Worm (Caenorhabditis elegans): ENCODE data around the gene C14C10.5.

DNA sequence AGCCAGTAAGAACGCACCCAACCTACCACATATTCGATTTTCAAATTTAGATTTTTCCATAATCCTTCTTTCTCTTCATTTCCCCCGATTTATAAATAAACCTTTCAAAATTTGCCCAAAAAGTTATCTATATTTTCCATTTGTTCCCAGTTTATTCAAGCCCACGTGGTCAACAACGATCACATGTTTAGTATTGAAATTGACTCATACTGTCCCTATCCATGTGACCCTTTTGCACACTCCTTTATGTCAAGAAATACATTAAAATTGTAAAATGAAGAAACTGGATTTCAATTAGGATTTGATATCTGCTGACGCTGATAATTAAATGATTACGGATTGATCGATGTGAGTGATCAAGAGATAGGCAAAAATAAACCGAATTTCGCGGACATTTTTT lies 35.2 kb downstream of the C14C10.5 start:
- no peak for TF ChIP-seq ets-7 (tag; optimal IDR thresholded peaks at IDR 0.05)
- no peak for TF ChIP-seq tra-4 (tag; optimal IDR thresholded peaks at IDR 0.05)
- TF ChIP-seq scrt-1 (GFP tag; IDR thresholded peaks at IDR 0.05) = no peak
- no peak for TF ChIP-seq F13C5.2 (tag; optimal IDR thresholded peaks at IDR 0.05)
- TF ChIP-seq ama-1 (optimal IDR thresholded peaks at IDR 0.05) = no peak
- TF ChIP-seq tbx-37 (GFP tag; conservative IDR thresholded peaks at IDR 0.05) = no peak
- no peak for TF ChIP-seq aly-1 (tag; optimal IDR thresholded peaks at IDR 0.05)
- no peak for TF ChIP-seq flt-1 (GFP tag; IDR thresholded peaks at IDR 0.05)
- TF ChIP-seq hnd-1 (tag; optimal IDR thresholded peaks at IDR 0.05) = no peak
- no peak for TF ChIP-seq B0310.2 (tag; optimal IDR thresholded peaks at IDR 0.05)
- no peak for TF ChIP-seq pes-1 (GFP tag; IDR thresholded peaks at IDR 0.05)
- TF ChIP-seq ceh-36 (tag; optimal IDR thresholded peaks at IDR 0.05) = no peak
- TF ChIP-seq ceh-13 (GFP tag; optimal IDR thresholded peaks at IDR 0.05) = no peak
